Worm (Caenorhabditis elegans) whole organism, L4 larva: Measurements from ENCODE around the gene K08D9.10.

Experiments
- F44E2.7 ChIP-seq: fragments of 200-800 bp; sonication (Bioruptor generic); IDR thresholded peaks from 2 replicates; pipeline ENCODE4 v2.1.2; 2022; ENCODE audit warnings: missing genetic modification characterization, missing compliant biosample characterization
- Y5F2A.4 ChIP-seq: fragments of 200-800 bp; sonication (Bioruptor generic); optimal IDR thresholded peaks from 2 replicates; lab custom pipeline; 2018; ENCODE audit warnings: mild to moderate bottlenecking, missing genetic modification characterization, missing compliant biosample characterization
- aha-1 ChIP-seq: fragments of 150-350 bp; peaks from one replicate; lab custom pipeline; 2014; ENCODE audit warnings: missing biosample characterization, missing genetic modification characterization
- ceh-20 ChIP-seq: fragments of 200-800 bp; sonication (Bioruptor generic); IDR thresholded peaks from 2 replicates; pipeline ENCODE4 v1.3.6; 2022; ENCODE audit warnings: missing genetic modification reagents, missing genetic modification characterization, missing compliant biosample characterization
- ceh-28 ChIP-seq: fragments of 150-350 bp; optimal IDR thresholded peaks from 2 replicates; lab custom pipeline; 2014; ENCODE audit warnings: missing biosample characterization, missing genetic modification reagents, missing genetic modification characterization
- ceh-44 ChIP-seq: fragments of 200-800 bp; sonication (Bioruptor generic); IDR thresholded peaks from 2 replicates; pipeline ENCODE4 v1.3.6; 2022; ENCODE audit warnings: missing genetic modification reagents, missing genetic modification characterization, missing compliant biosample characterization
- ctbp-1 ChIP-seq: fragments of 200-800 bp; sonication (Bioruptor generic); IDR thresholded peaks from 2 replicates; pipeline ENCODE4 v1.3.6; 2022; ENCODE audit warnings: missing genetic modification reagents, missing genetic modification characterization, missing compliant biosample characterization
- daf-16 ChIP-seq, 3 experiments: sonication (generic microtip); optimal IDR thresholded peaks; 2 replicates each; lab custom pipeline; 2016 to 2017; ENCODE audit warnings: missing genetic modification characterization in 3 of 3, missing genetic modification reagents in 3 of 3, mild to moderate bottlenecking in 2 of 3, missing compliant biosample characterization in 2 of 3, missing biosample characterization in 1 of 3, moderate library complexity in 1 of 3
- dmd-6 ChIP-seq: fragments of 200-800 bp; sonication (Bioruptor generic); IDR thresholded peaks from 2 replicates; pipeline ENCODE4 v1.3.6; 2022; ENCODE audit warnings: missing genetic modification reagents, missing genetic modification characterization, missing compliant biosample characterization
- dmd-8 ChIP-seq: fragments of 200-800 bp; sonication (Bioruptor generic); IDR thresholded peaks from 2 replicates; pipeline ENCODE4 v1.3.6; 2022; ENCODE audit warnings: missing genetic modification characterization, missing compliant biosample characterization
- dpl-1 ChIP-seq: fragments of 150-350 bp; optimal IDR thresholded peaks from 2 replicates; lab custom pipeline; 2014; ENCODE audit warnings: missing biosample characterization, missing genetic modification reagents, missing genetic modification characterization
- dve-1 ChIP-seq: sonication (generic microtip); optimal IDR thresholded peaks from 2 replicates; lab custom pipeline; 2017; ENCODE audit warnings: antibody characterized with exemption, mild to moderate bottlenecking, missing genetic modification characterization, missing compliant biosample characterization; ENCODE audit not compliant: insufficient read depth
- egl-43 ChIP-seq: fragments of 200-800 bp; sonication (Bioruptor generic); IDR thresholded peaks from 2 replicates; pipeline ENCODE4 v1.3.6; 2022; ENCODE audit warnings: missing genetic modification reagents, missing genetic modification characterization, missing compliant biosample characterization
- fkh-10 ChIP-seq: fragments of 150-350 bp; optimal IDR thresholded peaks from 2 replicates; lab custom pipeline; 2014; ENCODE audit warnings: missing biosample characterization, missing genetic modification reagents, missing genetic modification characterization
- gei-8 ChIP-seq: fragments of 200-800 bp; sonication (Bioruptor generic); optimal IDR thresholded peaks from 2 replicates; lab custom pipeline; 2018; ENCODE audit warnings: mild to moderate bottlenecking, missing genetic modification characterization, missing compliant biosample characterization
- hlh-11 ChIP-seq: fragments of 200-800 bp; sonication (Bioruptor generic); optimal IDR thresholded peaks from 2 replicates; lab custom pipeline; 2018; ENCODE audit warnings: mild to moderate bottlenecking, missing genetic modification characterization, missing compliant biosample characterization
- lim-7 ChIP-seq: fragments of 200-800 bp; sonication (Bioruptor generic); IDR thresholded peaks from 2 replicates; pipeline ENCODE4 v1.3.6; 2022; ENCODE audit warnings: missing genetic modification characterization, missing compliant biosample characterization
- lin-29 ChIP-seq: fragments of 200-800 bp; sonication (Bioruptor generic); IDR thresholded peaks from 2 replicates; pipeline ENCODE4 v1.3.6; 2022; ENCODE audit warnings: missing genetic modification reagents, missing genetic modification characterization, missing compliant biosample characterization
- lin-38 ChIP-seq: fragments of 200-800 bp; sonication (Bioruptor generic); IDR thresholded peaks from 2 replicates; pipeline ENCODE4 v1.3.6; 2022; ENCODE audit warnings: missing genetic modification reagents, missing genetic modification characterization, missing compliant biosample characterization
- mdl-1 ChIP-seq, 2 experiments: fragments of 150-350 bp in 1 of 2; sonication (generic microtip) in 1 of 2; optimal IDR thresholded peaks; 2 replicates each; lab custom pipeline; 2014 to 2017; ENCODE audit warnings: missing biosample characterization in 2 of 2, missing genetic modification characterization in 2 of 2
- mxl-3 ChIP-seq: fragments of 200-800 bp; sonication (Bioruptor generic); optimal IDR thresholded peaks from 2 replicates; lab custom pipeline; 2018; ENCODE audit warnings: mild to moderate bottlenecking, missing genetic modification characterization, missing compliant biosample characterization
- nhr-111 ChIP-seq: fragments of 200-800 bp; sonication (Bioruptor generic); optimal IDR thresholded peaks from 2 replicates; lab custom pipeline; 2018; ENCODE audit warnings: mild to moderate bottlenecking, missing genetic modification characterization, missing compliant biosample characterization
- nhr-237 ChIP-seq: sonication (generic microtip); optimal IDR thresholded peaks from 2 replicates; lab custom pipeline; 2017; ENCODE audit warnings: missing biosample characterization, missing genetic modification characterization
- nhr-28 ChIP-seq: fragments of 150-350 bp; optimal IDR thresholded peaks from 2 replicates; lab custom pipeline; 2014; ENCODE audit warnings: missing biosample characterization, missing genetic modification characterization
- php-3 ChIP-seq: fragments of 200-800 bp; sonication (Bioruptor generic); IDR thresholded peaks from 2 replicates; pipeline ENCODE4 v1.3.6; 2022; ENCODE audit warnings: missing genetic modification reagents, missing genetic modification characterization, missing compliant biosample characterization
- rbr-2 ChIP-seq: sonication (generic microtip); optimal IDR thresholded peaks from 2 replicates; lab custom pipeline; 2016; ENCODE audit warnings: missing genotype, missing genetic modification characterization, missing compliant biosample characterization
- set-16 ChIP-seq: fragments of 200-800 bp; sonication (Bioruptor generic); IDR thresholded peaks from 2 replicates; pipeline ENCODE4 v1.3.6; 2022; ENCODE audit warnings: missing genetic modification reagents, missing genetic modification characterization, missing compliant biosample characterization
- snpc-4 ChIP-seq: fragments of 150-350 bp; optimal IDR thresholded peaks from 2 replicates; lab custom pipeline; 2014; ENCODE audit warnings: missing biosample characterization, missing genetic modification characterization
- zag-1 ChIP-seq: fragments of 150-350 bp; optimal IDR thresholded peaks from 2 replicates; lab custom pipeline; 2014; ENCODE audit warnings: missing biosample characterization, missing genetic modification characterization
- zip-2 ChIP-seq: fragments of 150-350 bp; optimal IDR thresholded peaks from 2 replicates; lab custom pipeline; 2014; ENCODE audit warnings: missing biosample characterization, missing genetic modification characterization
- ztf-11 ChIP-seq: fragments of 150-350 bp; optimal IDR thresholded peaks from 2 replicates; lab custom pipeline; 2014; ENCODE audit warnings: missing biosample characterization, missing genetic modification characterization

Gene K08D9.10

ce11 chrV:3279138-3279537 is 48.4 kb downstream of the K08D9.10 start:
- TF ChIP-seq lim-7 (GFP tag; lab: Robert Waterston, UW): no peak
- no peak for TF ChIP-seq nhr-111 (GFP tag; lab: Kevin White, UChicago)
- peak; percentile 35 for TF ChIP-seq aha-1 (tag; lab: Kevin White, UChicago)
- TF ChIP-seq dve-1: no peak
- TF ChIP-seq dmd-8: no peak
- TF ChIP-seq ctbp-1 (GFP tag; lab: Robert Waterston, UW): no peak
- no peak for TF ChIP-seq mdl-1 (tag; optimal IDR thresholded peaks at IDR 0.05; lab: Kevin White, UChicago)
- TF ChIP-seq mxl-3 (GFP tag; lab: Kevin White, UChicago): no peak
- no peak for TF ChIP-seq snpc-4 (tag; lab: Kevin White, UChicago)
- TF ChIP-seq zip-2 (tag; lab: Kevin White, UChicago): no peak
- no peak for TF ChIP-seq nhr-237
- TF ChIP-seq fkh-10 (GFP tag; lab: Kevin White, UChicago): no peak
- no peak for TF ChIP-seq dpl-1 (GFP tag; lab: Kevin White, UChicago)
- no peak for TF ChIP-seq php-3 (GFP tag; lab: Robert Waterston, UW)
- no peak for TF ChIP-seq ceh-20 (GFP tag; lab: Robert Waterston, UW)
- peak; percentile 54 for TF ChIP-seq hlh-11
- TF ChIP-seq rbr-2: no peak
- no peak for TF ChIP-seq Y5F2A.4 (GFP tag; lab: Kevin White, UChicago)
- no peak for TF ChIP-seq lin-38 (GFP tag; lab: Robert Waterston, UW)
- TF ChIP-seq daf-16 (GFP tag; optimal IDR thresholded peaks at IDR 0.05; lab: Kevin White, UChicago): peak in 1 of 2 experiments; percentile 86
- no peak for TF ChIP-seq daf-16 (tag; optimal IDR thresholded peaks at IDR 0.05; lab: Kevin White, UChicago)
- TF ChIP-seq ceh-44 (GFP tag; lab: Robert Waterston, UW): no peak
- no peak for TF ChIP-seq F44E2.7 (GFP tag; lab: Robert Waterston, UW)
- no peak for TF ChIP-seq egl-43
- TF ChIP-seq zag-1: no peak
- no peak for TF ChIP-seq ceh-28
- no peak for TF ChIP-seq lin-29 (GFP tag; lab: Robert Waterston, UW)
- TF ChIP-seq dmd-6 (GFP tag; lab: Robert Waterston, UW): peak; percentile 40
- peak; percentile 10 for TF ChIP-seq nhr-28 (tag; lab: Kevin White, UChicago)
- no peak for TF ChIP-seq gei-8
- TF ChIP-seq set-16 (GFP tag; lab: Robert Waterston, UW): no peak

- TF ChIP-seq hlh-11 (peak; percentile 26), ztf-11 (no peak)
These were observed 49.3 kb downstream of the K08D9.10 start, which contains the start of gene T28A11.2 for ce11 chrV:3280009-3280408. Gene T28A11.2, plus strand, starts transcription at chrV:3280379.
